Worm (Caenorhabditis elegans) whole organism, L3 larva: Measurements from ENCODE around the gene vglu-2.

Experiments
- elt-1 ChIP-seq: fragments of 150-350 bp; optimal IDR thresholded peaks from 2 replicates; lab custom pipeline; 2014; ENCODE audit warnings: missing biosample characterization, missing genetic modification characterization
- fkh-10 ChIP-seq: sonication (generic microtip); optimal IDR thresholded peaks from 2 replicates; lab custom pipeline; 2017; ENCODE audit warnings: missing biosample characterization, missing genetic modification reagents, missing genetic modification characterization
- jun-1 ChIP-seq: fragments of 150-350 bp; optimal IDR thresholded peaks from 2 replicates; lab custom pipeline; 2014; ENCODE audit warnings: missing biosample characterization, missing genetic modification reagents, missing genetic modification characterization
- nhr-23 ChIP-seq: fragments of 150-350 bp; optimal IDR thresholded peaks from 2 replicates; lab custom pipeline; 2014; ENCODE audit warnings: missing biosample characterization, missing genetic modification reagents, missing genetic modification characterization
- nhr-76 ChIP-seq: fragments of 150-350 bp; sonication (generic microtip); optimal IDR thresholded peaks from 5 replicates; lab custom pipeline; 2014; ENCODE audit warnings: missing biosample characterization, missing genetic modification characterization
- pqm-1 ChIP-seq: fragments of 150-350 bp; optimal IDR thresholded peaks from 2 replicates; lab custom pipeline; 2017; ENCODE audit warnings: missing biosample characterization, missing genetic modification characterization, inconsistent platforms

- TF ChIP-seq elt-1 (tag; lab: Kevin White, UChicago) (no peak), nhr-76 (tag; lab: Kevin White, UChicago) (no peak), jun-1 (tag; lab: Kevin White, UChicago) (no peak), pqm-1 (tag; lab: Kevin White, UChicago) (no peak), fkh-10 (no peak), nhr-23 (tag; lab: Kevin White, UChicago) (no peak)
Measured at ce11 chrIII:10341758-10342157, 46.8 kb downstream of the vglu-2 start, which contains the start of gene tbx-9.
